Worm (Caenorhabditis elegans): ENCODE data around the gene F26G1.10.

ce11 chrII:4772441-4772840, 1.7 kb upstream of the F26G1.10 start:
- TF ChIP-seq zfp-3 (GFP tag; conservative IDR thresholded peaks at IDR 0.05) (no peak), set-16 (GFP tag; IDR thresholded peaks at IDR 0.05) (no peak), nhr-28 (tag; optimal IDR thresholded peaks at IDR 0.05) (peak; percentile 32), Y5F2A.4 (GFP tag; optimal IDR thresholded peaks at IDR 0.05) (no peak), ceh-82 (tag; optimal IDR thresholded peaks at IDR 0.05) (no peak), lir-3 (tag; optimal IDR thresholded peaks at IDR 0.05) (no peak)

Data from whole organism, L4 larva.